Fruit fly (Drosophila melanogaster): ENCODE data around the gene sowah.
A peak's percentile ranks its signal among the peaks of the same experiment; 100 is the strongest.

sowah gene

dm6 chr3L:12572366-12572765, at the start of gene sowah:
Gene sowah (minus strand): TSS chr3L:12572542.
- TF ChIP-seq D (optimal IDR thresholded peaks at IDR 0.05) (no peak), D (GFP tag; optimal IDR thresholded peaks at IDR 0.05) (no peak), lab (GFP tag; optimal IDR thresholded peaks at IDR 0.05) (peak; percentile 37), CG11504 (tag; optimal IDR thresholded peaks at IDR 0.05) (peak; percentile 73), Side (GFP tag; optimal IDR thresholded peaks at IDR 0.05) (peak; percentile 36), dysf (GFP tag; IDR thresholded peaks at IDR 0.05) (peak; percentile 36; the same call in 1 of the 3 replicates), CG15269 (tag; optimal IDR thresholded peaks at IDR 0.05) (no peak), CG17186 (GFP tag; optimal IDR thresholded peaks at IDR 0.05) (peak; percentile 64), eve (GFP tag; optimal IDR thresholded peaks at IDR 0.05) (no peak), rib (GFP tag; IDR thresholded peaks at IDR 0.05) (0 out of 2 replicates have a peak, but pooled peaks have one; percentile 36), YL-1 (GFP tag; optimal IDR thresholded peaks at IDR 0.05) (peak; percentile 73), bigmax (GFP tag; optimal IDR thresholded peaks at IDR 0.05) (no peak), CG7928 (GFP tag; optimal IDR thresholded peaks at IDR 0.05) (peak; percentile 100), dpn (GFP tag; optimal IDR thresholded peaks at IDR 0.05) (peak; percentile 44 to 53), CG3995 (GFP tag; optimal IDR thresholded peaks at IDR 0.05) (peak; percentile 73), CG14710 (tag; optimal IDR thresholded peaks at IDR 0.05) (peak; percentile 67), fu2 (GFP tag; optimal IDR thresholded peaks at IDR 0.05) (peak; percentile 24), Antp (GFP tag; optimal IDR thresholded peaks at IDR 0.05) (peak; percentile 27), H2.0 (GFP tag; IDR thresholded peaks at IDR 0.05) (no peak), Sin3A (optimal IDR thresholded peaks at IDR 0.05) (peak; percentile 61), CG10431 (GFP tag; optimal IDR thresholded peaks at IDR 0.05) (no peak), CG14050 (GFP tag; IDR thresholded peaks at IDR 0.05) (peak; percentile 12; the same call in 1 of the 3 replicates), tx (GFP tag; optimal IDR thresholded peaks at IDR 0.05) (no peak), Rfx (GFP tag; IDR thresholded peaks at IDR 0.05) (peak; percentile 67; the same call in 1 of the 2 replicates), gcm (GFP tag; optimal IDR thresholded peaks at IDR 0.05) (no peak), Deaf1 (tag; optimal IDR thresholded peaks at IDR 0.05) (peak; percentile 20), CG4328 (GFP tag; optimal IDR thresholded peaks at IDR 0.05) (no peak), CG10274 (GFP tag; optimal IDR thresholded peaks at IDR 0.05) (no peak), jing (GFP tag; optimal IDR thresholded peaks at IDR 0.05) (peak; percentile 21), tll (GFP tag; optimal IDR thresholded peaks at IDR 0.05) (peak in 1 of 2 experiments; percentile 29), so (GFP tag; IDR thresholded peaks at IDR 0.05) (no peak), CrebB (tag; optimal IDR thresholded peaks at IDR 0.05) (no peak), Jarid2 (GFP tag; optimal IDR thresholded peaks at IDR 0.05) (peak; percentile 80), ken (GFP tag; IDR thresholded peaks at IDR 0.05) (peak; percentile 68; the same call in 2 of the 3 replicates), jigr1 (GFP tag; IDR thresholded peaks at IDR 0.05) (no peak; the same call in 2 of the 3 replicates), en (GFP tag; optimal IDR thresholded peaks at IDR 0.05) (no peak), CG17361 (GFP tag; IDR thresholded peaks at IDR 0.05) (peak; percentile 69), crol (GFP tag; IDR thresholded peaks at IDR 0.05) (no peak), CG13894 (tag; optimal IDR thresholded peaks at IDR 0.05) (peak; percentile 47), gem (tag; optimal IDR thresholded peaks at IDR 0.05) (peak; percentile 28), gsb (GFP tag; IDR thresholded peaks at IDR 0.05) (no peak), CG2120 (GFP tag; optimal IDR thresholded peaks at IDR 0.05) (peak; percentile 57), Dek (tag; optimal IDR thresholded peaks at IDR 0.05) (peak; percentile 38), CG3163 (GFP tag; optimal IDR thresholded peaks at IDR 0.05) (peak; percentile 38), Sox100B (GFP tag; optimal IDR thresholded peaks at IDR 0.05) (peak; percentile 23), CG2199 (GFP tag; IDR thresholded peaks at IDR 0.05) (peak; percentile 98), BtbVII (GFP tag; optimal IDR thresholded peaks at IDR 0.05) (no peak), croc (GFP tag; conservative IDR thresholded peaks at IDR 0.05) (no peak; the same call in 2 of the 3 replicates), sens-2 (GFP tag; IDR thresholded peaks at IDR 0.05) (no peak), HLHmδ (GFP tag; optimal IDR thresholded peaks at IDR 0.05) (peak; percentile 30), CG2116 (GFP tag; optimal IDR thresholded peaks at IDR 0.05) (peak; percentile 26)
